Fruit fly (Drosophila melanogaster) whole organism, embryonic: ENCODE data around the gene CG13947.

Experiments
- B-H1 ChIP-seq: fragments of 200-800 bp; sonication (Bioruptor generic); IDR thresholded peaks from 3 replicates; pipeline ENCODE4 v1.3.6; 2022; ENCODE audit warnings: missing biosample characterization, missing genetic modification characterization
- Bdp1 ChIP-seq: fragments of 200-800 bp; sonication (Bioruptor generic); optimal IDR thresholded peaks from 3 replicates; lab custom pipeline; 2016; ENCODE audit warnings: missing biosample characterization, missing genetic modification characterization
- CG10321 ChIP-seq: fragments of 200-800 bp; sonication (Bioruptor generic); IDR thresholded peaks from 2 replicates; pipeline ENCODE4 v1.3.6; 2022; ENCODE audit warnings: missing biosample characterization, missing genetic modification characterization
- CG12219 ChIP-seq: fragments of 200-800 bp; sonication (Bioruptor generic); optimal IDR thresholded peaks from 3 replicates; lab custom pipeline; 2018; ENCODE audit warnings: missing biosample characterization, mild to moderate bottlenecking, missing genetic modification characterization
- CG13624 ChIP-seq: fragments of 200-800 bp; sonication (Bioruptor generic); optimal IDR thresholded peaks from 2 replicates; lab custom pipeline; 2016; ENCODE audit warnings: missing biosample characterization, missing genetic modification characterization
- CG14050 ChIP-seq: fragments of 200-800 bp; sonication (Bioruptor generic); IDR thresholded peaks from 3 replicates; pipeline ENCODE4 v1.3.6; 2022; ENCODE audit warnings: missing biosample characterization, missing genetic modification characterization
- CG14441 ChIP-seq: fragments of 200-800 bp; sonication (Bioruptor generic); IDR thresholded peaks from 2 replicates; pipeline ENCODE4 v1.3.6; 2022; ENCODE audit warnings: missing biosample characterization, missing genetic modification characterization
- CG15514 ChIP-seq: fragments of 200-800 bp; sonication (Bioruptor generic); optimal IDR thresholded peaks from 3 replicates; lab custom pipeline; 2017; ENCODE audit warnings: missing biosample characterization, missing genetic modification characterization, mild to moderate bottlenecking, moderate library complexity, missing genetic modification reagents
- CG1647 ChIP-seq: fragments of 200-800 bp; sonication (Bioruptor generic); optimal IDR thresholded peaks from 3 replicates; lab custom pipeline; 2016; ENCODE audit warnings: missing biosample characterization, missing genetic modification characterization
- CG16815 ChIP-seq: fragments of 200-800 bp; sonication (Bioruptor generic); optimal IDR thresholded peaks from 3 replicates; lab custom pipeline; 2017; ENCODE audit warnings: missing biosample characterization, mild to moderate bottlenecking, missing genetic modification characterization
- CG17385 ChIP-seq: fragments of 200-800 bp; sonication (Bioruptor generic); optimal IDR thresholded peaks from 3 replicates; lab custom pipeline; 2018; ENCODE audit warnings: missing biosample characterization, mild to moderate bottlenecking, missing genetic modification characterization
- CG1832 ChIP-seq: fragments of 200-800 bp; sonication (Bioruptor generic); optimal IDR thresholded peaks from 2 replicates; lab custom pipeline; 2017; ENCODE audit warnings: missing biosample characterization, mild to moderate bottlenecking, missing genetic modification characterization, inconsistent platforms
- CG18599 ChIP-seq: fragments of 200-800 bp; sonication (Bioruptor generic); optimal IDR thresholded peaks from 3 replicates; lab custom pipeline; 2017; ENCODE audit warnings: missing biosample characterization, missing genetic modification characterization, mild to moderate bottlenecking, moderate library complexity, missing genetic modification reagents
- CG2120 ChIP-seq: fragments of 200-800 bp; sonication (Bioruptor generic); optimal IDR thresholded peaks from 3 replicates; lab custom pipeline; 2016; ENCODE audit warnings: missing biosample characterization, missing genetic modification characterization
- CG8290 ChIP-seq, 3 experiments: fragments of 200-800 bp; sonication (Bioruptor generic); optimal IDR thresholded peaks; 2 replicates each; lab custom pipeline; 2016 to 2019; ENCODE audit warnings: missing biosample characterization in 3 of 3, missing genetic modification characterization in 3 of 3, mild to moderate bottlenecking in 2 of 3, moderate library complexity in 1 of 3
- CG9932 ChIP-seq: fragments of 200-800 bp; sonication (Bioruptor generic); IDR thresholded peaks from 2 replicates; pipeline ENCODE4 v1.3.6; 2022; ENCODE audit warnings: missing biosample characterization, missing genetic modification characterization
- Dbx ChIP-seq: fragments of 200-800 bp; sonication (Bioruptor generic); IDR thresholded peaks from 3 replicates; pipeline ENCODE4 v1.3.6; 2022; ENCODE audit warnings: missing biosample characterization, missing genetic modification characterization
- Dfd ChIP-seq, 2 experiments: fragments of >200 bp; optimal IDR thresholded peaks; 2 replicates each; lab custom pipeline; 2017; ENCODE audit warnings: missing biosample characterization in 2 of 2, missing genetic modification characterization in 2 of 2
- Elba2 ChIP-seq: fragments of 200-800 bp; sonication (Bioruptor generic); optimal IDR thresholded peaks from 3 replicates; lab custom pipeline; 2016; ENCODE audit warnings: missing biosample characterization, missing genetic modification characterization
- Hmr ChIP-seq: fragments of 200-800 bp; sonication (Bioruptor generic); optimal IDR thresholded peaks from 3 replicates; lab custom pipeline; 2017; ENCODE audit warnings: mild to moderate bottlenecking, missing biosample characterization, missing genetic modification reagents, missing genetic modification characterization
- Hr39 ChIP-seq: fragments of >200 bp; optimal IDR thresholded peaks from 2 replicates; lab custom pipeline; 2017
- Ssrp ChIP-seq: fragments of 200-800 bp; sonication (Bioruptor generic); optimal IDR thresholded peaks from 2 replicates; lab custom pipeline; 2018; ENCODE audit warnings: missing biosample characterization, mild to moderate bottlenecking, missing genetic modification characterization, moderate library complexity
- bcd ChIP-seq: fragments of 200-800 bp; sonication (Bioruptor generic); optimal IDR thresholded peaks from 2 replicates; lab custom pipeline; 2017; ENCODE audit warnings: missing biosample characterization, mild to moderate bottlenecking, missing genetic modification characterization
- chm ChIP-seq: fragments of 200-800 bp; sonication (Bioruptor generic); IDR thresholded peaks from 2 replicates; pipeline ENCODE4 v1.3.6; 2022; ENCODE audit warnings: missing biosample characterization, missing genetic modification characterization
- crc ChIP-seq: fragments of 200-800 bp; sonication (Bioruptor generic); optimal IDR thresholded peaks from 2 replicates; lab custom pipeline; 2016; ENCODE audit warnings: missing biosample characterization, missing genetic modification characterization
- hkb ChIP-seq, 2 experiments: fragments of 200-800 bp in 1 of 2; fragments of >200 bp in 1 of 2; sonication (Bioruptor generic) in 1 of 2; IDR thresholded peaks in 1 of 2; optimal IDR thresholded peaks in 1 of 2; 2 replicates each; pipeline versions ENCODE4 v1.3.6 to Lab custom; 2017 to 2022; ENCODE audit warnings: missing biosample characterization in 1 of 2, missing genetic modification characterization in 1 of 2
- kay ChIP-seq: fragments of 200-800 bp; sonication (Bioruptor generic); optimal IDR thresholded peaks from 2 replicates; lab custom pipeline; 2016; ENCODE audit warnings: missing biosample characterization, missing genetic modification characterization
- lab ChIP-seq: fragments of 200-800 bp; sonication (Bioruptor generic); optimal IDR thresholded peaks from 3 replicates; lab custom pipeline; 2017; ENCODE audit warnings: missing biosample characterization, missing genetic modification characterization, mild to moderate bottlenecking, moderate library complexity, missing genetic modification reagents
- maf-S ChIP-seq: fragments of 200-800 bp; sonication (Bioruptor generic); optimal IDR thresholded peaks from 2 replicates; lab custom pipeline; 2016; ENCODE audit warnings: missing biosample characterization, missing genetic modification characterization
- onecut ChIP-seq: fragments of 200-800 bp; sonication (Bioruptor generic); IDR thresholded peaks from 2 replicates; pipeline ENCODE4 v1.3.6; 2022; ENCODE audit warnings: missing biosample characterization, missing genetic modification characterization
- phol ChIP-seq: fragments of 200-800 bp; sonication (Bioruptor generic); optimal IDR thresholded peaks from 3 replicates; lab custom pipeline; 2018; ENCODE audit warnings: missing biosample characterization, mild to moderate bottlenecking, missing genetic modification characterization, moderate library complexity
- row ChIP-seq: fragments of 200-800 bp; sonication (Bioruptor generic); IDR thresholded peaks from 3 replicates; pipeline ENCODE4 v1.3.6; 2022; ENCODE audit warnings: missing biosample characterization, missing genetic modification characterization
- slbo ChIP-seq: fragments of 200-800 bp; sonication (Bioruptor generic); IDR thresholded peaks from 2 replicates; pipeline ENCODE4 v1.3.6; 2022; ENCODE audit warnings: missing biosample characterization, missing genetic modification characterization
- sqz ChIP-seq: fragments of 200-800 bp; sonication (Bioruptor generic); optimal IDR thresholded peaks from 3 replicates; lab custom pipeline; 2018; ENCODE audit warnings: missing biosample characterization, mild to moderate bottlenecking, missing genetic modification characterization
- sug ChIP-seq: fragments of 200-800 bp; optimal IDR thresholded peaks from 2 replicates; lab custom pipeline; 2019; ENCODE audit warnings: missing biosample characterization, mild to moderate bottlenecking, missing genetic modification characterization, moderate library complexity
- tll ChIP-seq, 2 experiments: fragments of 200-800 bp in 1 of 2; fragments of >200 bp in 1 of 2; sonication (Bioruptor generic) in 1 of 2; optimal IDR thresholded peaks; 2 replicates each; lab custom pipeline; 2017 to 2019; ENCODE audit warnings: missing biosample characterization in 2 of 2, missing genetic modification characterization in 2 of 2, mild to moderate bottlenecking in 1 of 2, moderate library complexity in 1 of 2
- yki ChIP-seq: fragments of >200 bp; optimal IDR thresholded peaks from 3 replicates; lab custom pipeline; 2018
- z ChIP-seq: fragments of 200-800 bp; sonication (Bioruptor generic); IDR thresholded peaks from 3 replicates; pipeline ENCODE4 v1.3.6; 2022; ENCODE audit warnings: missing biosample characterization, missing genetic modification characterization
- zfh1 ChIP-seq: fragments of 200-800 bp; sonication (Bioruptor generic); IDR thresholded peaks from 3 replicates; pipeline ENCODE4 v1.3.6; 2022; ENCODE audit warnings: missing biosample characterization, missing genetic modification characterization
- zfh2 ChIP-seq: fragments of 200-800 bp; sonication (Bioruptor generic); optimal IDR thresholded peaks from 2 replicates; lab custom pipeline; 2016; ENCODE audit warnings: missing biosample characterization, missing genetic modification characterization

The CG13947 gene

dm6 chr2L:780851-781250 lies 1.9 kb downstream of the CG13947 start (continued):
- no peak for TF ChIP-seq zfh2 (GFP tag; lab: Kevin White, UChicago)
- peak; percentile 28 for TF ChIP-seq CG2120 (GFP tag; lab: Kevin White, UChicago)
- TF ChIP-seq CG12219 = no peak
- no peak for TF ChIP-seq Bdp1 (GFP tag; lab: Kevin White, UChicago)
- peak; percentile 33 for TF ChIP-seq Hmr
- no peak for TF ChIP-seq Hr39 (lab: Kevin White, UChicago)
- TF ChIP-seq phol (tag; lab: Kevin White, UChicago) = no peak
- peak; percentile 61 for TF ChIP-seq slbo
- peak; percentile 12 for TF ChIP-seq CG15514 (GFP tag; lab: Kevin White, UChicago)
- TF ChIP-seq hkb (optimal IDR thresholded peaks at IDR 0.05; lab: Kevin White, UChicago) = no peak
- TF ChIP-seq hkb (GFP tag; IDR thresholded peaks at IDR 0.05; lab: Robert Waterston, UW) = no peak
- TF ChIP-seq CG10321 = no peak
- peak; percentile 34 for TF ChIP-seq lab (GFP tag; lab: Kevin White, UChicago)
- TF ChIP-seq maf-S (GFP tag; lab: Kevin White, UChicago) = no peak
- TF ChIP-seq zfh1 (GFP tag; lab: Robert Waterston, UW) = no peak
- TF ChIP-seq crc (GFP tag; lab: Kevin White, UChicago) = no peak
- 0 out of 3 replicates have a peak, but pooled peaks have one; percentile 29 for TF ChIP-seq row
- TF ChIP-seq sqz = no peak
- no peak for TF ChIP-seq chm (GFP tag; lab: Robert Waterston, UW)
- no peak for TF ChIP-seq CG14050 (GFP tag; lab: Robert Waterston, UW)
- no peak for TF ChIP-seq Dfd (GFP tag; optimal IDR thresholded peaks at IDR 0.05; lab: Kevin White, UChicago)
- peak; percentile 60 for TF ChIP-seq CG18599 (GFP tag; lab: Kevin White, UChicago)
- no peak for TF ChIP-seq CG16815 (GFP tag; lab: Kevin White, UChicago)
- TF ChIP-seq CG8290 (GFP tag; optimal IDR thresholded peaks at IDR 0.05; lab: Kevin White, UChicago) = no peak
- no peak for TF ChIP-seq CG8290 (tag; optimal IDR thresholded peaks at IDR 0.05; lab: Kevin White, UChicago)
- TF ChIP-seq CG9932 (GFP tag; lab: Robert Waterston, UW) = 0 out of 2 replicates have a peak, but pooled peaks have one; percentile 9
- 0 out of 2 replicates have a peak, but pooled peaks have one; percentile 27 for TF ChIP-seq CG14441 (GFP tag; lab: Robert Waterston, UW)
- TF ChIP-seq onecut (GFP tag; lab: Robert Waterston, UW) = no peak
- TF ChIP-seq Elba2 = no peak
- 0 out of 3 replicates have a peak, but pooled peaks have one; percentile 21 for TF ChIP-seq Dbx (GFP tag; lab: Robert Waterston, UW)
- TF ChIP-seq sug (tag; lab: Kevin White, UChicago) = no peak
- TF ChIP-seq B-H1 (GFP tag; lab: Robert Waterston, UW) = no peak
- no peak for TF ChIP-seq CG13624 (GFP tag; lab: Kevin White, UChicago)
- no peak for TF ChIP-seq CG1647 (GFP tag; lab: Kevin White, UChicago)
- no peak for TF ChIP-seq bcd (GFP tag; lab: Kevin White, UChicago)
- no peak for TF ChIP-seq yki (lab: Kevin White, UChicago)
- TF ChIP-seq, all 482 proteins: peak for 12

- TF ChIP-seq tll (GFP tag; optimal IDR thresholded peaks at IDR 0.05; lab: Kevin White, UChicago) (no peak), CG17385 (no peak), Ssrp (no peak), kay (GFP tag; lab: Kevin White, UChicago) (no peak), z (no peak), CG1832 (GFP tag; lab: Kevin White, UChicago) (no peak)
- TF ChIP-seq, all 482 proteins: peak for 0
Measured at dm6 chr2L:784036-784435, 5.1 kb downstream of the CG13947 start, which contains the start of gene CG3544. Gene CG3544, plus strand, starts transcription at chr2L:784336.
